Fruit fly (Drosophila melanogaster): ENCODE data around the gene rudhira.

rudhira gene

DNA sequence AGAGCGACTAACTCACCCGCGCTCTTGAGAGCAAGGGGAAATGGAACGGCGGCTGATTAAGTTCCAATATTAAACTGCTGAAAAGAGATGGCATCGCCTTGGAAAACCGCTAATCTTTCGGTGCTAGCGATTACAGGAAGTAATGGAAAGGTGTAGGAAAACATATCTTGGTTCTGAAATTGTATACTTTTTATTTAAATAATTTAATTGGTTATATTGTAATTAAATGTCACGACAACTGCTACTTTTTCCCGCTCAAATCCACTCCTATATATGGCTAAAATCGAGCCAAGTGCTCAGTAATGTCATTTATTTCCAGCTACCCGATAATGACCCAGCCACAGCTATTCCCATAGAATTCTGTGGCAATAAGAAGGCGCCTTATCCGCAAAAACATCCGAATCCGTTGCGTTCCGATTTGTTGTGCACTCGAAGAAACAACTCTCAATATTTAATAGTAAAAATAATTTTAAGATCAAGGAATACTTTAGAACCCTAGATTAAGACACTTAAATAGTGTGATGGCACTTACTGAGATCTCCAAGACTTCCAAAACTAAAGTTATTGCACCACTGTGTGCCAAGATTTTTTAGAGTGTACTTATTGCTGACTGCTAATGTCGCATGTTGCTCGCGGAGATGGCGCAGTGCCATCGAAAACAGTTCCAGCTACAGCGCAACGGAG lies 28.4 kb upstream of the rudhira start (continued):
- peak; percentile 67 for TF ChIP-seq CG17385 (GFP tag; optimal IDR thresholded peaks at IDR 0.05)
- TF ChIP-seq H15 (GFP tag; IDR thresholded peaks at IDR 0.05), result peak; percentile 63; the same call in 1 of the 3 replicates
- TF ChIP-seq pan (optimal IDR thresholded peaks at IDR 0.05), result no peak
- TF ChIP-seq pan (GFP tag; optimal IDR thresholded peaks at IDR 0.05 in 1 of 2, IDR thresholded peaks at IDR 0.05 in 1 of 2), result peak in 1 of 2 experiments; percentile 77
- peak; percentile 79 for TF ChIP-seq otp (GFP tag; IDR thresholded peaks at IDR 0.05)
- TF ChIP-seq danr (GFP tag; IDR thresholded peaks at IDR 0.05), result peak; percentile 61
- TF ChIP-seq Ada2b (GFP tag; IDR thresholded peaks at IDR 0.05), result peak; percentile 44
- TF ChIP-seq vvl (GFP tag; IDR thresholded peaks at IDR 0.05), result peak; percentile 85
- TF ChIP-seq Doc2 (GFP tag; IDR thresholded peaks at IDR 0.05), result 0 out of 2 replicates have a peak, but pooled peaks have one; percentile 24
- TF ChIP-seq CG12659 (GFP tag; optimal IDR thresholded peaks at IDR 0.05), result peak; percentile 67
- peak; percentile 48 for TF ChIP-seq CG16815 (GFP tag; optimal IDR thresholded peaks at IDR 0.05)
- no peak for TF ChIP-seq CG31365 (tag; optimal IDR thresholded peaks at IDR 0.05)
- TF ChIP-seq CG17568 (GFP tag; optimal IDR thresholded peaks at IDR 0.05), result peak; percentile 47
- no peak for TF ChIP-seq hkb (optimal IDR thresholded peaks at IDR 0.05)
- peak; percentile 85 for TF ChIP-seq hkb (GFP tag; IDR thresholded peaks at IDR 0.05)
- peak; percentile 40 for TF ChIP-seq CG9437 (GFP tag; optimal IDR thresholded peaks at IDR 0.05)
- TF ChIP-seq CG15011 (GFP tag; optimal IDR thresholded peaks at IDR 0.05), result peak; percentile 64
- peak; percentile 69 for TF ChIP-seq Blimp-1 (GFP tag; optimal IDR thresholded peaks at IDR 0.05)
- no peak for TF ChIP-seq fd102C (GFP tag; optimal IDR thresholded peaks at IDR 0.05)
- peak; percentile 62 for TF ChIP-seq tio (GFP tag; optimal IDR thresholded peaks at IDR 0.05)
- TF ChIP-seq CG6813 (GFP tag; optimal IDR thresholded peaks at IDR 0.05), result no peak
- TF ChIP-seq slou (GFP tag; optimal IDR thresholded peaks at IDR 0.05), result no peak
- 0 out of 2 replicates have a peak, but pooled peaks have one; percentile 43 for TF ChIP-seq CG4360 (GFP tag; IDR thresholded peaks at IDR 0.05)
- TF ChIP-seq run (tag; optimal IDR thresholded peaks at IDR 0.05), result peak; percentile 13
- TF ChIP-seq so (GFP tag; IDR thresholded peaks at IDR 0.05), result peak; percentile 63; the same call in 1 of the 3 replicates
- peak; percentile 38; the same call in 1 of the 3 replicates for TF ChIP-seq CG6175 (GFP tag; IDR thresholded peaks at IDR 0.05)
- TF ChIP-seq Awh (GFP tag; IDR thresholded peaks at IDR 0.05), result peak; percentile 80
- TF ChIP-seq CG10543 (GFP tag; optimal IDR thresholded peaks at IDR 0.05), result no peak
- 0 out of 2 replicates have a peak, but pooled peaks have one; percentile 17 for TF ChIP-seq Taf1 (GFP tag; IDR thresholded peaks at IDR 0.05)
- peak; percentile 21 for TF ChIP-seq CG9817 (tag; optimal IDR thresholded peaks at IDR 0.05)
- no peak for TF ChIP-seq CG10321 (GFP tag; IDR thresholded peaks at IDR 0.05)
- TF ChIP-seq CG6854 (GFP tag; optimal IDR thresholded peaks at IDR 0.05), result peak; percentile 46
- TF ChIP-seq CG6689 (GFP tag; IDR thresholded peaks at IDR 0.05), result peak; percentile 59
- TF ChIP-seq Ravus (GFP tag; IDR thresholded peaks at IDR 0.05), result no peak
- peak; percentile 65 for TF ChIP-seq gcm (GFP tag; optimal IDR thresholded peaks at IDR 0.05)
- no peak for TF ChIP-seq Usf (GFP tag; optimal IDR thresholded peaks at IDR 0.05)
- no peak for TF ChIP-seq Tbp (GFP tag; optimal IDR thresholded peaks at IDR 0.05)
- TF ChIP-seq CG2712 (tag; optimal IDR thresholded peaks at IDR 0.05), result peak; percentile 76
- TF ChIP-seq chm (GFP tag; IDR thresholded peaks at IDR 0.05), result peak; percentile 72
- TF ChIP-seq repo (GFP tag; optimal IDR thresholded peaks at IDR 0.05), result no peak
- TF ChIP-seq CG9727 (GFP tag; optimal IDR thresholded peaks at IDR 0.05), result peak; percentile 65
- TF ChIP-seq Nf-YC (tag; optimal IDR thresholded peaks at IDR 0.05), result no peak
- TF ChIP-seq da (GFP tag; optimal IDR thresholded peaks at IDR 0.05), result no peak
- peak; percentile 5 for TF ChIP-seq Mes4 (GFP tag; optimal IDR thresholded peaks at IDR 0.05)
- peak; percentile 6 for TF ChIP-seq ab (GFP tag; optimal IDR thresholded peaks at IDR 0.05)
- TF ChIP-seq sens-2 (GFP tag; IDR thresholded peaks at IDR 0.05), result peak; percentile 40; the same call in 1 of the 2 replicates
- TF ChIP-seq gsb (GFP tag; IDR thresholded peaks at IDR 0.05), result peak; percentile 65
- TF ChIP-seq knrl (GFP tag; IDR thresholded peaks at IDR 0.05; ENCODE audit: partially characterized antibody), result no peak
- TF ChIP-seq MTF-1 (GFP tag; optimal IDR thresholded peaks at IDR 0.05; ENCODE audit: borderline replicate concordance), result peak; percentile 29
- no peak for TF ChIP-seq CG13287 (GFP tag; IDR thresholded peaks at IDR 0.05; ENCODE audit: partially characterized antibody)

Measured in whole organism, embryonic.